Fruit fly (Drosophila melanogaster) whole organism, embryonic: ENCODE data around the gene Cyp310a1.

ENCODE experiments used
- Abd-B ChIP-seq: fragments of 200-800 bp; sonication (Bioruptor generic); optimal IDR thresholded peaks from 2 replicates; lab custom pipeline; 2018; ENCODE audit warnings: missing biosample characterization, mild to moderate bottlenecking, missing genetic modification characterization, moderate library complexity
- Adf1 ChIP-seq: fragments of 200-800 bp; sonication (Bioruptor generic); IDR thresholded peaks from 2 replicates; pipeline ENCODE4 v1.3.6; 2022; ENCODE audit warnings: missing biosample characterization, missing genetic modification characterization
- Atf-2 ChIP-seq: fragments of 200-800 bp; sonication (Bioruptor generic); optimal IDR thresholded peaks from 2 replicates; lab custom pipeline; 2016; ENCODE audit warnings: missing biosample characterization, missing genetic modification characterization
- BEAF-32 ChIP-seq: fragments of 200-800 bp; sonication (Bioruptor generic); optimal IDR thresholded peaks from 3 replicates; lab custom pipeline; 2017; ENCODE audit warnings: missing biosample characterization, missing genetic modification characterization, mild to moderate bottlenecking, moderate library complexity, missing genetic modification reagents
- CG10431 ChIP-seq: fragments of 200-800 bp; sonication (Bioruptor generic); optimal IDR thresholded peaks from 3 replicates; lab custom pipeline; 2018; ENCODE audit warnings: missing biosample characterization, mild to moderate bottlenecking, missing genetic modification characterization
- CG12391 ChIP-seq: fragments of 200-800 bp; sonication (Bioruptor generic); optimal IDR thresholded peaks from 3 replicates; lab custom pipeline; 2018; ENCODE audit warnings: missing biosample characterization, mild to moderate bottlenecking, missing genetic modification characterization, moderate library complexity
- CG13287 ChIP-seq: fragments of 200-800 bp; sonication (Bioruptor generic); IDR thresholded peaks from 2 replicates; pipeline ENCODE4 v1.3.6; 2022; ENCODE audit warnings: missing biosample characterization, missing genetic modification characterization; ENCODE audit not compliant: partially characterized antibody
- CG17359 ChIP-seq: fragments of 200-800 bp; sonication (Bioruptor generic); optimal IDR thresholded peaks from 3 replicates; lab custom pipeline; 2018; ENCODE audit warnings: missing biosample characterization, mild to moderate bottlenecking, missing genetic modification characterization, moderate library complexity
- CG18011 ChIP-seq: fragments of 200-800 bp; sonication (Bioruptor generic); optimal IDR thresholded peaks from 2 replicates; lab custom pipeline; 2017; ENCODE audit warnings: missing biosample characterization, missing genetic modification characterization, mild to moderate bottlenecking, moderate library complexity, missing genotype
- CG18262 ChIP-seq: fragments of 200-800 bp; optimal IDR thresholded peaks from 3 replicates; lab custom pipeline; 2019; ENCODE audit warnings: missing biosample characterization, mild to moderate bottlenecking, missing genetic modification characterization, moderate library complexity
- CG3163 ChIP-seq: fragments of 200-800 bp; sonication (Bioruptor generic); optimal IDR thresholded peaks from 3 replicates; lab custom pipeline; 2016; ENCODE audit warnings: missing biosample characterization, missing genetic modification characterization
- CG34376 ChIP-seq: fragments of 200-800 bp; sonication (Bioruptor generic); optimal IDR thresholded peaks from 2 replicates; lab custom pipeline; 2018; ENCODE audit warnings: missing biosample characterization, mild to moderate bottlenecking, missing genetic modification characterization
- CG4820 ChIP-seq: fragments of 200-800 bp; sonication (Bioruptor generic); optimal IDR thresholded peaks from 3 replicates; lab custom pipeline; 2016; ENCODE audit warnings: missing biosample characterization, missing genetic modification characterization
- CG6272 ChIP-seq: fragments of 200-800 bp; sonication (Bioruptor generic); IDR thresholded peaks from 2 replicates; pipeline ENCODE4 v1.3.6; 2022; ENCODE audit warnings: missing biosample characterization, missing genetic modification characterization
- CG6683 ChIP-seq: fragments of 200-800 bp; sonication (Bioruptor generic); optimal IDR thresholded peaks from 2 replicates; lab custom pipeline; 2017; ENCODE audit warnings: missing biosample characterization, mild to moderate bottlenecking, missing genetic modification characterization, missing genetic modification reagents
- CG6813 ChIP-seq: fragments of 200-800 bp; sonication (Bioruptor generic); optimal IDR thresholded peaks from 2 replicates; lab custom pipeline; 2017; ENCODE audit warnings: missing biosample characterization, missing genetic modification characterization, mild to moderate bottlenecking, moderate library complexity, missing genetic modification reagents
- CG7372 ChIP-seq: fragments of 200-800 bp; sonication (Bioruptor generic); IDR thresholded peaks from 2 replicates; pipeline ENCODE4 v1.3.6; 2022; ENCODE audit warnings: missing biosample characterization, missing genetic modification characterization
- CG7963 ChIP-seq: fragments of 200-800 bp; sonication (Bioruptor generic); IDR thresholded peaks from 3 replicates; pipeline ENCODE4 v1.3.6; 2022; ENCODE audit warnings: missing biosample characterization, missing genetic modification characterization; ENCODE audit not compliant: partially characterized antibody
- CG9817 ChIP-seq: fragments of 200-800 bp; sonication (Bioruptor generic); optimal IDR thresholded peaks from 2 replicates; lab custom pipeline; 2018; ENCODE audit warnings: missing biosample characterization, mild to moderate bottlenecking, missing genetic modification characterization, moderate library complexity
- CG9932 ChIP-seq: fragments of 200-800 bp; sonication (Bioruptor generic); IDR thresholded peaks from 2 replicates; pipeline ENCODE4 v1.3.6; 2022; ENCODE audit warnings: missing biosample characterization, missing genetic modification characterization
- Dip3 ChIP-seq: fragments of 200-800 bp; sonication (Bioruptor generic); optimal IDR thresholded peaks from 3 replicates; lab custom pipeline; 2016; ENCODE audit warnings: missing biosample characterization, missing genetic modification characterization
- E2f1 ChIP-seq: fragments of 200-800 bp; sonication (Bioruptor generic); IDR thresholded peaks from 2 replicates; pipeline ENCODE4 v1.3.6; 2022; ENCODE audit warnings: missing biosample characterization, missing genetic modification characterization
- Fer3 ChIP-seq: fragments of 200-800 bp; sonication (Bioruptor generic); optimal IDR thresholded peaks from 2 replicates; lab custom pipeline; 2018; ENCODE audit warnings: missing biosample characterization, mild to moderate bottlenecking, missing genetic modification characterization, moderate library complexity
- HLH54F ChIP-seq: fragments of 200-800 bp; sonication (Bioruptor generic); optimal IDR thresholded peaks from 3 replicates; lab custom pipeline; 2016; ENCODE audit warnings: missing biosample characterization, missing genetic modification characterization
- Hr3 ChIP-seq: fragments of 200-800 bp; sonication (Bioruptor generic); optimal IDR thresholded peaks from 3 replicates; lab custom pipeline; 2016; ENCODE audit warnings: missing biosample characterization, missing genetic modification characterization
- Hr39 ChIP-seq: fragments of >200 bp; optimal IDR thresholded peaks from 2 replicates; lab custom pipeline; 2017
- Hr51 ChIP-seq, 2 experiments: fragments of 200-800 bp; sonication (Bioruptor generic); optimal IDR thresholded peaks; 2 replicates in 1 of 2; 3 replicates in 1 of 2; lab custom pipeline; 2016 to 2018; ENCODE audit warnings: missing biosample characterization in 2 of 2, missing genetic modification characterization in 2 of 2, mild to moderate bottlenecking in 1 of 2, moderate library complexity in 1 of 2
- NC2α ChIP-seq: fragments of 200-800 bp; sonication (Bioruptor generic); optimal IDR thresholded peaks from 2 replicates; lab custom pipeline; 2016; ENCODE audit warnings: missing biosample characterization, missing genetic modification characterization
- NfI ChIP-seq: fragments of 200-800 bp; sonication (Bioruptor generic); optimal IDR thresholded peaks from 3 replicates; lab custom pipeline; 2018; ENCODE audit warnings: missing biosample characterization, mild to moderate bottlenecking, missing genetic modification characterization, moderate library complexity
- Rfx ChIP-seq: fragments of 200-800 bp; sonication (Bioruptor generic); IDR thresholded peaks from 2 replicates; pipeline ENCODE4 v1.3.6; 2022; ENCODE audit warnings: missing biosample characterization, missing genetic modification characterization
- bbx ChIP-seq: fragments of 200-800 bp; sonication (Bioruptor generic); IDR thresholded peaks from 2 replicates; pipeline ENCODE4 v1.3.6; 2022; ENCODE audit warnings: missing biosample characterization, missing genetic modification characterization; ENCODE audit not compliant: partially characterized antibody
- bcd ChIP-seq: fragments of 200-800 bp; sonication (Bioruptor generic); optimal IDR thresholded peaks from 2 replicates; lab custom pipeline; 2017; ENCODE audit warnings: missing biosample characterization, mild to moderate bottlenecking, missing genetic modification characterization
- btn ChIP-seq: fragments of 200-800 bp; sonication (Bioruptor generic); optimal IDR thresholded peaks from 2 replicates; lab custom pipeline; 2016; ENCODE audit warnings: missing biosample characterization, missing genetic modification characterization
- crol ChIP-seq: fragments of 200-800 bp; sonication (Bioruptor generic); IDR thresholded peaks from 2 replicates; pipeline ENCODE4 v1.3.6; 2022; ENCODE audit warnings: missing biosample characterization, missing genetic modification characterization
- dmrt11E ChIP-seq: fragments of 200-800 bp; sonication (Bioruptor generic); optimal IDR thresholded peaks from 3 replicates; lab custom pipeline; 2018; ENCODE audit warnings: missing biosample characterization, mild to moderate bottlenecking, missing genetic modification characterization, moderate library complexity
- gcm ChIP-seq: fragments of 200-800 bp; sonication (Bioruptor generic); optimal IDR thresholded peaks from 2 replicates; lab custom pipeline; 2019; ENCODE audit warnings: missing biosample characterization, mild to moderate bottlenecking, missing genetic modification characterization, moderate library complexity
- gfzf ChIP-seq: fragments of 200-800 bp; sonication (Bioruptor generic); optimal IDR thresholded peaks from 2 replicates; lab custom pipeline; 2016; ENCODE audit warnings: missing biosample characterization, mild to moderate bottlenecking, missing genetic modification characterization, moderate library complexity
- luna ChIP-seq: fragments of 200-800 bp; sonication (Bioruptor generic); optimal IDR thresholded peaks from 2 replicates; lab custom pipeline; 2016; ENCODE audit warnings: missing biosample characterization, missing genetic modification characterization
- otp ChIP-seq: fragments of 200-800 bp; sonication (Bioruptor generic); IDR thresholded peaks from 3 replicates; pipeline ENCODE4, ENCODE4 v1.3.6; 2022; ENCODE audit warnings: missing biosample characterization, missing genetic modification characterization
- pum ChIP-seq: fragments of 200-800 bp; sonication (Bioruptor generic); optimal IDR thresholded peaks from 2 replicates; lab custom pipeline; 2016; ENCODE audit warnings: missing biosample characterization, missing genetic modification characterization
- repo ChIP-seq: fragments of 200-800 bp; sonication (Bioruptor generic); optimal IDR thresholded peaks from 2 replicates; lab custom pipeline; 2016; ENCODE audit warnings: missing biosample characterization, missing genetic modification characterization
- ro ChIP-seq: fragments of 200-800 bp; sonication (Bioruptor generic); IDR thresholded peaks from 2 replicates; pipeline ENCODE4 v1.3.6; 2022; ENCODE audit warnings: missing biosample characterization, missing genetic modification characterization
- sens ChIP-seq: fragments of 200-800 bp; sonication (Bioruptor generic); peaks from one replicate; lab custom pipeline; 2016; ENCODE audit warnings: missing biosample characterization, missing genetic modification characterization
- shn ChIP-seq: fragments of 200-800 bp; sonication (Bioruptor generic); optimal IDR thresholded peaks from 3 replicates; lab custom pipeline; 2016; ENCODE audit warnings: missing biosample characterization, missing genetic modification characterization
- so ChIP-seq: fragments of 200-800 bp; sonication (Bioruptor generic); IDR thresholded peaks from 3 replicates; pipeline ENCODE4 v1.3.6; 2022; ENCODE audit warnings: missing biosample characterization, missing genetic modification characterization
- sqz ChIP-seq: fragments of 200-800 bp; sonication (Bioruptor generic); optimal IDR thresholded peaks from 3 replicates; lab custom pipeline; 2018; ENCODE audit warnings: missing biosample characterization, mild to moderate bottlenecking, missing genetic modification characterization
- vvl ChIP-seq: fragments of 200-800 bp; sonication (Bioruptor generic); IDR thresholded peaks from 2 replicates; pipeline ENCODE4 v1.3.6; 2022; ENCODE audit warnings: missing biosample characterization, missing genetic modification characterization
- zen ChIP-seq: fragments of 200-800 bp; sonication (Bioruptor generic); optimal IDR thresholded peaks from 3 replicates; lab custom pipeline; 2018; ENCODE audit warnings: missing biosample characterization, mild to moderate bottlenecking, missing genetic modification characterization, moderate library complexity
- zfh2 ChIP-seq: fragments of 200-800 bp; sonication (Bioruptor generic); optimal IDR thresholded peaks from 2 replicates; lab custom pipeline; 2016; ENCODE audit warnings: missing biosample characterization, missing genetic modification characterization

The Cyp310a1 gene

DNA sequence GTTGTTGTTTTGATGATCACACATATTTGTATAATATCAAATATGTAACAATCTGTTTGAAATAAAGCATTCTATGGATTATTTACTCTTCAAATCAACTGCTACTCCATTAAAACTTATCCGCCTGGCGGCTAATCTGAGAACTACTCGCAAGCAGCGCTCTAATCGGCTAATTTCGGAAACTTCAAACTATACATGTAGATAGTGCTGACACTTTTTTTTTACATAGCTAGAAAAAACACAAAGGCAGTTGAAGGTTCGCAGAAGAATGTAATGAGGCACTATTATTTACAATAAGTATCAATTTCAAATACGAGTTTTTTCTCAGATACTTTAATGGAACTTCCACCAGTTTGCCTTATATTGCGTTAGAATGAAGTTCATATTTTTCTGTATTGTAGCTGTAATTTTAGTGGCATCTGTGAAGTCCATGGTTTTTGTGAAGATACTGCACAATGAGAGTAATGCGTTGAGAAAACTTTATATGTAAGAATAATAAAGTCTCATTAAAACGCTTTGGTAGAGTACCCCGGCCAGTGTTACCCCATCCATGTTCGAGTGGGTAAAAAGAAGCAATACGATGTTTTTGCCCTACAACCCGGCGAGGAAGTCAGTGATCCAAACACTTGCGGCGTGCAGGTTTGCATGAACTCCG, 13.3 kb upstream of the Cyp310a1 start (continued):
- TF ChIP-seq Hr3 (GFP tag; lab: Kevin White, UChicago) (peak; percentile 41), Hr39 (lab: Kevin White, UChicago) (no peak), CG9932 (peak; percentile 73), zfh2 (GFP tag; lab: Kevin White, UChicago) (peak; percentile 7), CG34376 (no peak), bcd (peak; percentile 61), E2f1 (GFP tag; lab: Robert Waterston, UW) (peak; percentile 61), Rfx (peak; percentile 80), NC2α (GFP tag; lab: Kevin White, UChicago) (peak; percentile 58), sens (GFP tag; lab: Kevin White, UChicago) (peak; percentile 77), bbx (GFP tag; lab: Robert Waterston, UW) (0 out of 2 replicates have a peak, but pooled peaks have one; percentile 51), Adf1 (GFP tag; lab: Robert Waterston, UW) (0 out of 2 replicates have a peak, but pooled peaks have one; percentile 7), CG6272 (GFP tag; lab: Robert Waterston, UW) (peak; percentile 58; the same call in 1 of the 2 replicates), CG18011 (GFP tag; lab: Kevin White, UChicago) (no peak), Hr51 (GFP tag; optimal IDR thresholded peaks at IDR 0.05; lab: Kevin White, UChicago) (peak in 1 of 2 experiments; percentile 2), so (GFP tag; lab: Robert Waterston, UW) (no peak), crol (GFP tag; lab: Robert Waterston, UW) (peak; percentile 36; the same call in 1 of the 2 replicates), Atf-2 (GFP tag; lab: Kevin White, UChicago) (peak; percentile 4), HLH54F (GFP tag; lab: Kevin White, UChicago) (peak; percentile 43), BEAF-32 (no peak), CG10431 (GFP tag; lab: Kevin White, UChicago) (no peak), CG18262 (peak; percentile 35), gfzf (peak; percentile 13), CG7963 (GFP tag; lab: Robert Waterston, UW) (no peak), CG9817 (tag; lab: Kevin White, UChicago) (peak; percentile 60), Dip3 (GFP tag; lab: Kevin White, UChicago) (peak; percentile 26), CG4820 (GFP tag; lab: Kevin White, UChicago) (peak; percentile 39), dmrt11E (tag; lab: Kevin White, UChicago) (peak; percentile 2), CG3163 (GFP tag; lab: Kevin White, UChicago) (peak; percentile 51), luna (no peak), btn (GFP tag; lab: Kevin White, UChicago) (peak; percentile 30), NfI (peak; percentile 57), CG17359 (tag; lab: Kevin White, UChicago) (peak; percentile 34), CG6813 (GFP tag; lab: Kevin White, UChicago) (peak; percentile 13), Fer3 (tag; lab: Kevin White, UChicago) (no peak), CG12391 (peak; percentile 17), shn (GFP tag; lab: Kevin White, UChicago) (peak; percentile 38), gcm (no peak), otp (GFP tag; lab: Robert Waterston, UW) (peak; percentile 62; the same call in 2 of the 3 replicates), Abd-B (peak; percentile 19), repo (GFP tag; lab: Kevin White, UChicago) (peak; percentile 45), vvl (GFP tag; lab: Robert Waterston, UW) (peak; percentile 47; the same call in 1 of the 2 replicates), zen (peak; percentile 71), CG13287 (GFP tag; lab: Robert Waterston, UW) (peak; percentile 40; the same call in 1 of the 2 replicates), pum (GFP tag; lab: Kevin White, UChicago) (peak; percentile 22), CG6683 (no peak), sqz (GFP tag; lab: Kevin White, UChicago) (no peak), CG7372 (GFP tag; lab: Robert Waterston, UW) (peak; percentile 53; the same call in 1 of the 2 replicates), ro (GFP tag; lab: Robert Waterston, UW) (no peak)
